Worm (Caenorhabditis elegans) whole organism, young adult: Measurements from ENCODE around the gene nhr-35.

Experiments
- B0019.2 ChIP-seq: fragments of 200-800 bp; sonication (Bioruptor generic); conservative IDR thresholded peaks from 2 replicates; pipeline ENCODE4 v1.3.6; 2022; ENCODE audit warnings: missing genetic modification reagents, missing genetic modification characterization, missing compliant biosample characterization
- B0261.1 ChIP-seq: sonication (generic microtip); optimal IDR thresholded peaks from 2 replicates; lab custom pipeline; 2016; ENCODE audit warnings: mild to moderate bottlenecking, missing genetic modification characterization, moderate library complexity, missing compliant biosample characterization
- K11D2.4 ChIP-seq: fragments of 200-800 bp; sonication (Bioruptor generic); IDR thresholded peaks from 2 replicates; pipeline ENCODE4 v1.3.6; 2022; ENCODE audit warnings: missing genetic modification reagents, missing genetic modification characterization, missing compliant biosample characterization
- T07F8.4 ChIP-seq: sonication (generic microtip); optimal IDR thresholded peaks from 2 replicates; lab custom pipeline; 2016; ENCODE audit warnings: mild to moderate bottlenecking, missing genetic modification characterization, moderate library complexity, missing compliant biosample characterization
- Y53F4B.3 ChIP-seq: fragments of 200-800 bp; sonication (Bioruptor generic); IDR thresholded peaks from 2 replicates; pipeline ENCODE4 v1.3.6; 2022; ENCODE audit warnings: missing genetic modification reagents, missing genetic modification characterization, missing compliant biosample characterization
- ZK185.1 ChIP-seq: sonication (generic microtip); optimal IDR thresholded peaks from 2 replicates; lab custom pipeline; 2016; ENCODE audit warnings: mild to moderate bottlenecking, missing genetic modification characterization, missing compliant biosample characterization; ENCODE audit not compliant: poor library complexity, severe bottlenecking
- ama-1 ChIP-seq, 3 experiments: fragments of 150-350 bp in 1 of 3; sonication (generic microtip) in 2 of 3; optimal IDR thresholded peaks; 2 replicates each; lab custom pipeline; 2014 to 2018; ENCODE audit warnings: missing biosample characterization in 2 of 3, missing genetic modification characterization in 2 of 3, missing genetic modification reagents in 2 of 3
- atf-7 ChIP-seq: sonication (generic microtip); optimal IDR thresholded peaks from 2 replicates; lab custom pipeline; 2017; ENCODE audit warnings: mild to moderate bottlenecking, missing genetic modification characterization, missing compliant biosample characterization
- attf-3 ChIP-seq: fragments of 200-800 bp; sonication (Bioruptor generic); conservative IDR thresholded peaks from 2 replicates; pipeline ENCODE4 v1.3.6; 2022; ENCODE audit warnings: missing genetic modification reagents, missing genetic modification characterization, missing compliant biosample characterization
- attf-5 ChIP-seq: fragments of 200-800 bp; sonication (Bioruptor generic); optimal IDR thresholded peaks from 2 replicates; lab custom pipeline; 2018; ENCODE audit warnings: mild to moderate bottlenecking, missing genetic modification characterization, missing compliant biosample characterization
- ccch-3 ChIP-seq: fragments of 200-800 bp; sonication (Bioruptor generic); optimal IDR thresholded peaks from 2 replicates; lab custom pipeline; 2018; ENCODE audit warnings: mild to moderate bottlenecking, missing genetic modification characterization, missing compliant biosample characterization
- cebp-1 ChIP-seq, 2 experiments: fragments of 200-800 bp in 1 of 2; sonication (Bioruptor generic) in 1 of 2; sonication (generic microtip) in 1 of 2; IDR thresholded peaks in 1 of 2; optimal IDR thresholded peaks in 1 of 2; 2 replicates each; pipeline versions ENCODE4 v1.3.6 to Lab custom; 2017 to 2022; ENCODE audit warnings: missing compliant biosample characterization in 2 of 2, missing genetic modification characterization in 2 of 2, mild to moderate bottlenecking in 1 of 2, missing genetic modification reagents in 1 of 2, moderate library complexity in 1 of 2
- ceh-100 ChIP-seq: fragments of 200-800 bp; sonication (Bioruptor generic); IDR thresholded peaks from 2 replicates; pipeline ENCODE4 v1.3.6; 2022; ENCODE audit warnings: missing genetic modification reagents, missing genetic modification characterization, missing compliant biosample characterization
- chd-7 ChIP-seq: sonication (generic microtip); optimal IDR thresholded peaks from 2 replicates; lab custom pipeline; 2016; ENCODE audit warnings: mild to moderate bottlenecking, missing genetic modification characterization, moderate library complexity, missing compliant biosample characterization
- dox-1 ChIP-seq: fragments of 200-800 bp; sonication (Bioruptor generic); IDR thresholded peaks from 2 replicates; pipeline ENCODE4 v1.3.6; 2022; ENCODE audit warnings: missing genetic modification reagents, missing genetic modification characterization, missing compliant biosample characterization
- dpl-1 ChIP-seq: fragments of 150-350 bp; optimal IDR thresholded peaks from 2 replicates; lab custom pipeline; 2014; ENCODE audit warnings: missing biosample characterization, missing genetic modification reagents, missing genetic modification characterization
- egl-44 ChIP-seq: fragments of 200-800 bp; sonication (Bioruptor generic); IDR thresholded peaks from 2 replicates; pipeline ENCODE4 v1.3.6; 2022; ENCODE audit warnings: missing genetic modification reagents, missing genetic modification characterization, missing compliant biosample characterization
- egrh-3 ChIP-seq: fragments of 200-800 bp; sonication (Bioruptor generic); IDR thresholded peaks from 2 replicates; pipeline ENCODE4 v1.3.6; 2022; ENCODE audit warnings: missing genetic modification reagents, missing genetic modification characterization, missing compliant biosample characterization
- hlh-12 ChIP-seq: sonication (generic microtip); optimal IDR thresholded peaks from 2 replicates; lab custom pipeline; 2016; ENCODE audit warnings: missing genetic modification characterization, missing compliant biosample characterization
- let-526 ChIP-seq: fragments of 200-800 bp; sonication (Bioruptor generic); IDR thresholded peaks from 2 replicates; pipeline ENCODE4 v1.3.6; 2022; ENCODE audit warnings: missing genetic modification reagents, missing genetic modification characterization, missing compliant biosample characterization
- let-607 ChIP-seq, 2 experiments: fragments of 200-800 bp in 1 of 2; sonication (Bioruptor generic) in 1 of 2; sonication (generic microtip) in 1 of 2; optimal IDR thresholded peaks; 2 replicates each; lab custom pipeline; 2016 to 2018; ENCODE audit warnings: mild to moderate bottlenecking in 2 of 2, missing compliant biosample characterization in 2 of 2, missing genetic modification characterization in 2 of 2, moderate library complexity in 2 of 2, missing genotype in 1 of 2
- lin-40 ChIP-seq: sonication (generic microtip); optimal IDR thresholded peaks from 2 replicates; lab custom pipeline; 2016; ENCODE audit warnings: missing genetic modification characterization, mild to moderate bottlenecking, missing compliant biosample characterization, missing genotype, missing genetic modification reagents
- lir-1 ChIP-seq: fragments of 200-800 bp; sonication (Bioruptor generic); conservative IDR thresholded peaks from 2 replicates; pipeline ENCODE4 v1.3.6; 2022; ENCODE audit warnings: missing genetic modification reagents, missing genetic modification characterization, missing compliant biosample characterization
- lsy-27 ChIP-seq: sonication (generic microtip); optimal IDR thresholded peaks from 2 replicates; lab custom pipeline; 2017; ENCODE audit warnings: missing genetic modification characterization, mild to moderate bottlenecking, missing compliant biosample characterization, antibody characterized with exemption, missing genotype, borderline replicate concordance; ENCODE audit not compliant: insufficient read depth
- madf-10 ChIP-seq: sonication (generic microtip); optimal IDR thresholded peaks from 2 replicates; lab custom pipeline; 2016; ENCODE audit warnings: mild to moderate bottlenecking, missing genetic modification characterization, missing compliant biosample characterization
- madf-6 ChIP-seq: fragments of 200-800 bp; sonication (Bioruptor generic); IDR thresholded peaks from 2 replicates; pipeline ENCODE4 v1.3.6; 2022; ENCODE audit warnings: missing genetic modification reagents, missing genetic modification characterization, missing compliant biosample characterization
- mel-28 ChIP-seq: sonication (generic microtip); optimal IDR thresholded peaks from 2 replicates; lab custom pipeline; 2016; ENCODE audit warnings: borderline replicate concordance, mild to moderate bottlenecking, missing genetic modification characterization, missing compliant biosample characterization
- mxl-1 ChIP-seq: sonication (generic microtip); optimal IDR thresholded peaks from 2 replicates; lab custom pipeline; 2016; ENCODE audit warnings: missing genetic modification characterization, missing compliant biosample characterization
- nhr-179 ChIP-seq: sonication (generic microtip); optimal IDR thresholded peaks from 2 replicates; lab custom pipeline; 2016; ENCODE audit warnings: mild to moderate bottlenecking, missing genetic modification characterization, missing compliant biosample characterization
- nhr-27 ChIP-seq: fragments of 200-800 bp; sonication (Bioruptor generic); optimal IDR thresholded peaks from 2 replicates; lab custom pipeline; 2018; ENCODE audit warnings: mild to moderate bottlenecking, missing genetic modification characterization, moderate library complexity, missing compliant biosample characterization
- nhr-80 ChIP-seq: sonication (generic microtip); optimal IDR thresholded peaks from 2 replicates; lab custom pipeline; 2016; ENCODE audit warnings: missing genetic modification characterization, missing compliant biosample characterization
- nhr-90 ChIP-seq: sonication (generic microtip); optimal IDR thresholded peaks from 2 replicates; lab custom pipeline; 2016; ENCODE audit warnings: missing genotype, mild to moderate bottlenecking, missing genetic modification characterization, missing compliant biosample characterization
- snpc-1.1 ChIP-seq: sonication (generic microtip); optimal IDR thresholded peaks from 2 replicates; lab custom pipeline; 2017; ENCODE audit warnings: missing genetic modification characterization, mild to moderate bottlenecking, missing compliant biosample characterization, antibody characterized with exemption, moderate library complexity, missing genotype, missing genetic modification reagents; ENCODE audit not compliant: insufficient read depth
- snpc-3.4 ChIP-seq: sonication (generic microtip); optimal IDR thresholded peaks from 2 replicates; lab custom pipeline; 2017; ENCODE audit warnings: missing genetic modification characterization, mild to moderate bottlenecking, missing compliant biosample characterization, antibody characterized with exemption, moderate library complexity, missing genotype, missing genetic modification reagents
- snpc-4 ChIP-seq, 5 experiments: fragments of 150-350 bp in 1 of 5; sonication (generic microtip) in 4 of 5; optimal IDR thresholded peaks; 2 replicates each; lab custom pipeline; 2014 to 2018; ENCODE audit warnings: missing genetic modification characterization in 5 of 5, missing biosample characterization in 3 of 5, antibody characterized with exemption in 2 of 5, mild to moderate bottlenecking in 2 of 5, missing compliant biosample characterization in 2 of 5, missing genotype in 2 of 5, moderate library complexity in 2 of 5, missing genetic modification reagents in 1 of 5
- somi-1 ChIP-seq: fragments of 200-800 bp; sonication (Bioruptor generic); optimal IDR thresholded peaks from 2 replicates; lab custom pipeline; 2018; ENCODE audit warnings: mild to moderate bottlenecking, missing genetic modification characterization, missing compliant biosample characterization
- tbp1 ChIP-seq: fragments of 200-800 bp; sonication (Bioruptor generic); optimal IDR thresholded peaks from 2 replicates; lab custom pipeline; 2018; ENCODE audit warnings: mild to moderate bottlenecking, missing genetic modification characterization, missing compliant biosample characterization
- ztf-26 ChIP-seq: sonication (generic microtip); optimal IDR thresholded peaks from 2 replicates; lab custom pipeline; 2017; ENCODE audit warnings: missing genetic modification characterization, missing compliant biosample characterization

nhr-35 gene

DNA sequence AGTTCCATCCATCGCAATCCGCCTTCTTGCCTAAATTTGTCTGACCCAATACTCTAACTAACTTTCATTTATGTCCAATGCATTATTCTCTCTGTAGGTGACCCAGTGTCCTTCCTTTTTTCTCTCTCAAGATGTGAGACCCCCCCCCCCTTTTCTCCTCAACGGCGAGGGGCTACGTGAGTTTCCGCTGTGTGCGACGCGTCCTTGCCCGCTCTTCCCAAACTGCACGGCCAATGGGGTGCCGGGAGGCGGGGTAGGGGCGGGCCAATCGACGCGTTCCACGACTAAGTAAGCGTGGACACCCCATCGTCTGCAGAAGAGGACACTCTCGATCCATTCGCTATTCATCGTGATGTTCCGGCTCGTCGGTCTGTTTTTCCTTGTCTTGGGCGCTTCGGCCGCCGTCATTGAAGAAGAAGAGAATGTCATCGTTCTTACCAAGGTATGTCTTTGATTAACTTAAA is 8.6 kb upstream of the nhr-35 start, which contains the start of gene pdi-2 (continued):
- TF ChIP-seq lir-1 (GFP tag; lab: Robert Waterston, UW) = no peak
- TF ChIP-seq ztf-26 (tag; lab: Kevin White, UChicago) = peak; percentile 75
- no peak for TF ChIP-seq madf-10 (tag; lab: Kevin White, UChicago)
- TF ChIP-seq nhr-90 (tag; lab: Kevin White, UChicago) = no peak
- TF ChIP-seq egl-44 = peak; percentile 53; the same call in 1 of the 2 replicates
- no peak for TF ChIP-seq snpc-4 (GFP tag; optimal IDR thresholded peaks at IDR 0.05; lab: Kevin White, UChicago)
- TF ChIP-seq snpc-4 (tag; optimal IDR thresholded peaks at IDR 0.05; lab: Kevin White, UChicago) = no peak
- peak; percentile 16 for TF ChIP-seq nhr-27 (tag; lab: Kevin White, UChicago)
- peak; percentile 96 for TF ChIP-seq egrh-3 (GFP tag; lab: Robert Waterston, UW)
- TF ChIP-seq nhr-179 = no peak
- TF ChIP-seq chd-7 (tag; lab: Kevin White, UChicago) = peak; percentile 74
- TF ChIP-seq atf-7 (tag; lab: Kevin White, UChicago) = no peak
- TF ChIP-seq tbp1 (GFP tag; lab: Kevin White, UChicago) = peak; percentile 24
- TF ChIP-seq mxl-1 (tag; lab: Kevin White, UChicago) = no peak
- TF ChIP-seq Y53F4B.3 (GFP tag; lab: Robert Waterston, UW) = no peak
- TF ChIP-seq snpc-1.1 = no peak
- no peak for TF ChIP-seq attf-3 (GFP tag; lab: Robert Waterston, UW)
- TF ChIP-seq let-526 (GFP tag; lab: Robert Waterston, UW) = no peak

DNA sequence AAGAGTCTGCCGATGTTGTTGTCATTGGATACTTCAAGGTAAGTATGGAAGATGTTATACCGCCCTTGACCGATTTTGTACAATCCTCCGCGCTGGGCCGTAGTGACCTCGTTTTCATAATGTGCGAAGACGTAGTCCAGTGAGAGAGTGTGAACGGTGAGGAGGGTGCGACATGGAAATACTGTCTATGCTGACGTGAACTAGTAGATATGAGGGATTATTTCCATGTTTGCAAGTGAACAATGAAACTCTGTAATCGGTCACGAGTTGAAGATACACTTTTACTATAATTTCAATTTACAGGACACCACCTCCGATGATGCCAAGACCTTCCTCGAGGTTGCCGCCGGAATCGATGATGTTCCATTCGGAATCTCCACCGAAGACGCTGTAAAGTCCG is 7.6 kb upstream of the nhr-35 start:
- TF ChIP-seq egrh-3 (GFP tag; lab: Robert Waterston, UW) = no peak
- no peak for TF ChIP-seq dpl-1 (GFP tag; lab: Kevin White, UChicago)
- no peak for TF ChIP-seq attf-5 (GFP tag; lab: Kevin White, UChicago)
- TF ChIP-seq lsy-27 = no peak
- no peak for TF ChIP-seq mel-28 (tag; lab: Kevin White, UChicago)
- TF ChIP-seq ama-1 (optimal IDR thresholded peaks at IDR 0.05; lab: Kevin White, UChicago) = no peak
- no peak for TF ChIP-seq ama-1 (GFP tag; optimal IDR thresholded peaks at IDR 0.05; lab: Kevin White, UChicago)
- TF ChIP-seq lir-1 (GFP tag; lab: Robert Waterston, UW) = no peak
- TF ChIP-seq snpc-3.4 (tag; lab: Kevin White, UChicago) = no peak
- no peak for TF ChIP-seq madf-6
- TF ChIP-seq T07F8.4 (tag; lab: Kevin White, UChicago) = no peak
- TF ChIP-seq, all 124 proteins: peak for 0

DNA sequence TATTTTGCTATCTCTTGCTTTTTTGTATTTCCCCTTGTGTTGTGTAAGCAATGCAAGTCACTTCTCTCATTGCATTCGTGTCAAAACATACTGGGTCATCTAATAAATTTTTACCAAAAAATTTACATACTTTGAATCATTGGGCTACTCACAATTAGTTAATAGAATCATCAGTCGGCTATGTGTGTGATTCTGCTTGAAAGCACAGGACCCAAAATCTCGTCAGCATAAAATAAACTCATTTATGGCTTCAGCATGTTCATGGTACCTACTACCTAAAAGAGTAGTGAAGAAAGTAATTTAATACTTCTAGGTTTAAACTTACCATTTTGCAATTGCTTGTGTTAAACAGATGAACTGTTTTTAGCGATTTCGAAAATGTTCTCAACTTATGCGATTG is 6.1 kb upstream of the nhr-35 start:
- peak; percentile 1 for TF ChIP-seq lin-40
- TF ChIP-seq ama-1 (optimal IDR thresholded peaks at IDR 0.05; lab: Kevin White, UChicago) = peak; percentile 71
- TF ChIP-seq ama-1 (GFP tag; optimal IDR thresholded peaks at IDR 0.05; lab: Kevin White, UChicago) = no peak
- TF ChIP-seq B0261.1 = no peak
- peak; percentile 6 for TF ChIP-seq ZK185.1 (tag; lab: Kevin White, UChicago)

DNA sequence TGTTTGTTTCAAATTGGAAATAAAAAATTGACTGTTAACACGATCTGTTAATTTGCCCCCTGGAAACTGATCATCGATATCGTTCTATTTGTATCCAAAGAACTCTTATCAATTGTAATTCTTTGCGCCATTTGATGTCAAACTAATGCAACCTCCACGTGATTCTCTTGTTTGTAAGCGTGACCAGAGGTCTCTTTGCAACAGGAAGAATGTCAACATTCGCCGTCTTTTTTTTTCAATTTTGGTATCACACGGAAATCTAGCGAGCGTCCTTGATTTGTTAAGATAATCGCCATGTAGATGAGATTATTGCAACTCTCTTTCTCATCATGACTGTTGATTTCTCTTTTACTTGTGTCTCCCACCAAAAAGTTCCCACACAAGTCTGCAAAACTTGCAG is 3.6 kb upstream of the nhr-35 start:
- TF ChIP-seq hlh-12 (no peak), ztf-26 (tag; lab: Kevin White, UChicago) (peak; percentile 59), K11D2.4 (GFP tag; lab: Robert Waterston, UW) (0 out of 2 replicates have a peak, but pooled peaks have one; percentile 24), tbp1 (GFP tag; lab: Kevin White, UChicago) (peak; percentile 23), lin-40 (peak; percentile 72), nhr-80 (tag; lab: Kevin White, UChicago) (peak; percentile 82), let-607 (tag; optimal IDR thresholded peaks at IDR 0.05; lab: Kevin White, UChicago) (peak in 1 of 2 experiments; percentile 2), cebp-1 (GFP tag; IDR thresholded peaks at IDR 0.05; lab: Robert Waterston, UW) (no peak), cebp-1 (tag; optimal IDR thresholded peaks at IDR 0.05; lab: Kevin White, UChicago) (peak; percentile 31), ccch-3 (no peak), B0019.2 (GFP tag; lab: Robert Waterston, UW) (no peak), ceh-100 (GFP tag; lab: Robert Waterston, UW) (no peak), dox-1 (GFP tag; lab: Robert Waterston, UW) (peak; percentile 19; the same call in 1 of the 2 replicates), somi-1 (GFP tag; lab: Kevin White, UChicago) (peak; percentile 49)
